Fruit fly (Drosophila melanogaster) whole organism, prepupa: ENCODE data around the gene CG5953.

Experiments
- Blimp-1 ChIP-seq: fragments of 200-800 bp; sonication (Bioruptor generic); optimal IDR thresholded peaks from 3 replicates; lab custom pipeline; 2017; ENCODE audit warnings: missing biosample characterization, missing genetic modification characterization, mild to moderate bottlenecking, moderate library complexity, missing genetic modification reagents
- CG10631 ChIP-seq: fragments of 200-800 bp; sonication (Bioruptor generic); optimal IDR thresholded peaks from 2 replicates; lab custom pipeline; 2016; ENCODE audit warnings: missing biosample characterization, missing genetic modification characterization
- CG11294 ChIP-seq: fragments of 200-800 bp; sonication (Bioruptor generic); IDR thresholded peaks from 2 replicates; pipeline ENCODE4 v1.3.6; 2022; ENCODE audit warnings: missing biosample characterization, missing genetic modification characterization
- CG11762 ChIP-seq: fragments of 200-800 bp; sonication (Bioruptor generic); optimal IDR thresholded peaks from 3 replicates; lab custom pipeline; 2016; ENCODE audit warnings: missing biosample characterization, missing genetic modification characterization; ENCODE audit not compliant: insufficient read depth
- CG15336 ChIP-seq: fragments of 200-800 bp; sonication (Bioruptor generic); IDR thresholded peaks from 2 replicates; pipeline ENCODE4 v1.3.6; 2022; ENCODE audit warnings: missing biosample characterization, missing genetic modification characterization
- CG1621 ChIP-seq: fragments of 200-800 bp; sonication (Bioruptor generic); optimal IDR thresholded peaks from 3 replicates; lab custom pipeline; 2018; ENCODE audit warnings: missing biosample characterization, mild to moderate bottlenecking, missing genetic modification characterization
- CG16779 ChIP-seq: fragments of 200-800 bp; sonication (Bioruptor generic); optimal IDR thresholded peaks from 3 replicates; lab custom pipeline; 2017; ENCODE audit warnings: missing biosample characterization, mild to moderate bottlenecking, missing genetic modification characterization
- CG3032 ChIP-seq: fragments of 200-800 bp; optimal IDR thresholded peaks from 2 replicates; lab custom pipeline; 2019; ENCODE audit warnings: missing biosample characterization, mild to moderate bottlenecking, missing genetic modification characterization, moderate library complexity
- CG31627 ChIP-seq: fragments of 200-800 bp; sonication (Bioruptor generic); optimal IDR thresholded peaks from 3 replicates; lab custom pipeline; 2016; ENCODE audit warnings: missing biosample characterization, missing genetic modification characterization
- CG32006 ChIP-seq: fragments of 200-800 bp; sonication (Bioruptor generic); optimal IDR thresholded peaks from 3 replicates; lab custom pipeline; 2017; ENCODE audit warnings: missing biosample characterization, mild to moderate bottlenecking, missing genetic modification characterization
- CG34406 ChIP-seq: fragments of 200-800 bp; sonication (Bioruptor generic); optimal IDR thresholded peaks from 3 replicates; lab custom pipeline; 2016; ENCODE audit warnings: missing biosample characterization, missing genetic modification characterization
- CG3919 ChIP-seq: fragments of 200-800 bp; sonication (Bioruptor generic); optimal IDR thresholded peaks from 3 replicates; lab custom pipeline; 2016; ENCODE audit warnings: missing biosample characterization, missing genetic modification characterization
- CG4318 ChIP-seq: fragments of 200-800 bp; sonication (Bioruptor generic); optimal IDR thresholded peaks from 3 replicates; lab custom pipeline; 2017; ENCODE audit warnings: missing biosample characterization, mild to moderate bottlenecking, missing genetic modification characterization
- CG6163 ChIP-seq: fragments of 200-800 bp; sonication (Bioruptor generic); IDR thresholded peaks from 3 replicates; pipeline ENCODE4 v1.3.6; 2022; ENCODE audit warnings: missing biosample characterization, missing genetic modification characterization
- CG6276 ChIP-seq: fragments of 200-800 bp; sonication (Bioruptor generic); optimal IDR thresholded peaks from 2 replicates; lab custom pipeline; 2017; ENCODE audit warnings: missing biosample characterization, mild to moderate bottlenecking, missing genetic modification characterization
- CG6792 ChIP-seq: fragments of 200-800 bp; sonication (Bioruptor generic); optimal IDR thresholded peaks from 3 replicates; lab custom pipeline; 2016; ENCODE audit warnings: missing biosample characterization, missing genetic modification characterization
- CG6854 ChIP-seq: fragments of 200-800 bp; sonication (Bioruptor generic); optimal IDR thresholded peaks from 2 replicates; lab custom pipeline; 2017; ENCODE audit warnings: missing biosample characterization, mild to moderate bottlenecking, missing genetic modification characterization
- CG7368 ChIP-seq: fragments of 200-800 bp; sonication (Bioruptor generic); optimal IDR thresholded peaks from 3 replicates; lab custom pipeline; 2016; ENCODE audit warnings: missing biosample characterization, missing genetic modification characterization
- CG8119 ChIP-seq: fragments of 200-800 bp; sonication (Bioruptor generic); IDR thresholded peaks from 3 replicates; pipeline ENCODE4 v1.3.6; 2022; ENCODE audit warnings: missing biosample characterization, missing genetic modification characterization
- CG8319 ChIP-seq: fragments of 200-800 bp; sonication (Bioruptor generic); optimal IDR thresholded peaks from 3 replicates; lab custom pipeline; 2016; ENCODE audit warnings: missing biosample characterization, missing genetic modification characterization
- CG8632 ChIP-seq: fragments of 200-800 bp; sonication (Bioruptor generic); optimal IDR thresholded peaks from 3 replicates; lab custom pipeline; 2016; ENCODE audit warnings: missing biosample characterization, missing genetic modification characterization
- CG9139 ChIP-seq: fragments of 200-800 bp; sonication (Bioruptor generic); optimal IDR thresholded peaks from 3 replicates; lab custom pipeline; 2017; ENCODE audit warnings: missing biosample characterization, mild to moderate bottlenecking, missing genetic modification characterization
- Eip78C ChIP-seq: fragments of 200-800 bp; sonication (Bioruptor generic); peaks from one replicate; lab custom pipeline; 2016; ENCODE audit warnings: missing biosample characterization, missing genetic modification characterization
- Ets21C ChIP-seq: fragments of 200-800 bp; sonication (Bioruptor generic); optimal IDR thresholded peaks from 3 replicates; lab custom pipeline; 2016; ENCODE audit warnings: missing biosample characterization, missing genetic modification characterization
- Gug ChIP-seq: fragments of 200-800 bp; sonication (Bioruptor generic); IDR thresholded peaks from 2 replicates; pipeline ENCODE4 v1.3.6; 2022; ENCODE audit warnings: missing biosample characterization, missing genetic modification characterization
- Hr38 ChIP-seq: sonication (Bioruptor generic); optimal IDR thresholded peaks from 2 replicates; lab custom pipeline; 2016; ENCODE audit warnings: missing biosample characterization, missing genetic modification characterization
- Hr39 ChIP-seq: fragments of 200-800 bp; sonication (Bioruptor generic); optimal IDR thresholded peaks from 2 replicates; lab custom pipeline; 2016; ENCODE audit warnings: missing biosample characterization, missing genetic modification characterization
- Hr4 ChIP-seq: fragments of 200-800 bp; sonication (Bioruptor generic); optimal IDR thresholded peaks from 3 replicates; lab custom pipeline; 2016; ENCODE audit warnings: missing biosample characterization, missing genetic modification characterization
- Lpt ChIP-seq: fragments of 200-800 bp; sonication (Bioruptor generic); optimal IDR thresholded peaks from 3 replicates; lab custom pipeline; 2016; ENCODE audit warnings: missing biosample characterization, missing genetic modification characterization
- Met ChIP-seq: fragments of 200-800 bp; sonication (Bioruptor generic); optimal IDR thresholded peaks from 3 replicates; lab custom pipeline; 2016; ENCODE audit warnings: missing biosample characterization, missing genetic modification characterization
- OdsH ChIP-seq: fragments of 200-800 bp; sonication (Bioruptor generic); optimal IDR thresholded peaks from 3 replicates; lab custom pipeline; 2016; ENCODE audit warnings: missing biosample characterization, missing genetic modification characterization
- Smox ChIP-seq: fragments of 200-800 bp; sonication (Bioruptor generic); optimal IDR thresholded peaks from 3 replicates; lab custom pipeline; 2016; ENCODE audit warnings: missing biosample characterization, missing genetic modification characterization
- Sox15 ChIP-seq: fragments of 200-800 bp; sonication (Bioruptor generic); optimal IDR thresholded peaks from 3 replicates; lab custom pipeline; 2016; ENCODE audit warnings: missing biosample characterization, missing genetic modification characterization
- cyc ChIP-seq: fragments of 200-800 bp; sonication (Bioruptor generic); optimal IDR thresholded peaks from 3 replicates; lab custom pipeline; 2016; ENCODE audit warnings: missing biosample characterization, missing genetic modification characterization
- dac ChIP-seq: fragments of 200-800 bp; sonication (Bioruptor generic); optimal IDR thresholded peaks from 2 replicates; lab custom pipeline; 2017; ENCODE audit warnings: missing biosample characterization, mild to moderate bottlenecking, missing genetic modification characterization
- dsx ChIP-seq: fragments of 200-800 bp; optimal IDR thresholded peaks from 3 replicates; lab custom pipeline; 2019; ENCODE audit warnings: missing biosample characterization, mild to moderate bottlenecking, missing genetic modification characterization, moderate library complexity; ENCODE audit not compliant: poor library complexity, severe bottlenecking
- esn ChIP-seq: fragments of 200-800 bp; sonication (Bioruptor generic); optimal IDR thresholded peaks from 2 replicates; lab custom pipeline; 2016; ENCODE audit warnings: missing biosample characterization, mild to moderate bottlenecking, missing genetic modification characterization, moderate library complexity
- fd59A ChIP-seq: fragments of 200-800 bp; sonication (Bioruptor generic); optimal IDR thresholded peaks from 2 replicates; lab custom pipeline; 2017; ENCODE audit warnings: missing biosample characterization, mild to moderate bottlenecking, missing genetic modification characterization, missing genetic modification reagents
- fd85E ChIP-seq: fragments of 200-800 bp; sonication (Bioruptor generic); optimal IDR thresholded peaks from 3 replicates; lab custom pipeline; 2016; ENCODE audit warnings: missing biosample characterization, missing genetic modification characterization
- lz ChIP-seq: fragments of 200-800 bp; sonication (Bioruptor generic); optimal IDR thresholded peaks from 3 replicates; lab custom pipeline; 2016; ENCODE audit warnings: missing biosample characterization, missing genetic modification characterization
- pdm3 ChIP-seq: fragments of 200-800 bp; sonication (Bioruptor generic); optimal IDR thresholded peaks from 3 replicates; lab custom pipeline; 2016; ENCODE audit warnings: missing biosample characterization, missing genetic modification characterization
- salr ChIP-seq, 2 experiments: fragments of 200-800 bp; sonication (Bioruptor generic); optimal IDR thresholded peaks; 3 replicates each; lab custom pipeline; 2016 to 2018; ENCODE audit warnings: missing biosample characterization in 2 of 2, missing genetic modification characterization in 2 of 2, mild to moderate bottlenecking in 1 of 2
- spab ChIP-seq: fragments of 200-800 bp; sonication (Bioruptor generic); optimal IDR thresholded peaks from 2 replicates; lab custom pipeline; 2017; ENCODE audit warnings: missing biosample characterization, mild to moderate bottlenecking, missing genetic modification characterization, missing genetic modification reagents
- ss ChIP-seq, 2 experiments: fragments of 200-800 bp; sonication (Bioruptor generic); optimal IDR thresholded peaks; 2 replicates in 1 of 2; 3 replicates in 1 of 2; lab custom pipeline; 2017 to 2018; ENCODE audit warnings: mild to moderate bottlenecking in 2 of 2, missing biosample characterization in 2 of 2, missing genetic modification characterization in 2 of 2, moderate library complexity in 1 of 2
- svp ChIP-seq: fragments of 200-800 bp; sonication (Bioruptor generic); peaks from one replicate; lab custom pipeline; 2016; ENCODE audit warnings: missing biosample characterization, missing genetic modification characterization
- topi ChIP-seq: fragments of 200-800 bp; sonication (Bioruptor generic); optimal IDR thresholded peaks from 3 replicates; lab custom pipeline; 2016; ENCODE audit warnings: missing biosample characterization, missing genetic modification characterization
- vri ChIP-seq: fragments of 200-800 bp; sonication (Bioruptor generic); optimal IDR thresholded peaks from 3 replicates; lab custom pipeline; 2016; ENCODE audit warnings: missing biosample characterization, mild to moderate bottlenecking, missing genetic modification characterization

Gene CG5953

DNA sequence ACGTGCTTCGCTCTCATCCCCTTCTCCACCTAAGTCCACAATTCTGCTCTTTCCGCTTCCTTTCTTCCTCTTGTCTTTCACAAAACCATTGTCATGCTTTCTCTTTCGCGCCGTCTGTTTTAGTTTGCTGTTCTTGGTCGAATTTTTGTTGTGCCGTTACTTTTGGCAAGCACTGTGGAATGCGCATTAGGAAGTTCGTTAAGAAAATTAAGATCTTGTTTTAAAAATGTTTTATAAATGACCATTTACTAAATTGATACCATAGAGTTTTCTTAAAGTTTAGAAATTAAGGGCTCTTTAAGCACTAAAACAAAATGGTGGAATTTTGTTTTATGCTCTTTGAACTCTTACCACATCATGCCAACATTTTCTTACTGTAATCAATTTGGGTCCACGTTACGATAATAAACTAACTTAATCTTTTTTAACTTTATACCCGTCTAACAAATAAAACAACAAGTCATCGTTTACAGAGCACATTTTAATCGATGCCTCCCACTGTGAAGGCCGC is 2.4 kb upstream of the CG5953 start (continued):
- no peak for TF ChIP-seq CG6854
- TF ChIP-seq CG8632, result peak; percentile 31
- peak; percentile 30 for TF ChIP-seq CG34406
- no peak for TF ChIP-seq fd85E (GFP tag; lab: Kevin White, UChicago)
- peak; percentile 85 for TF ChIP-seq Met (GFP tag; lab: Kevin White, UChicago)
- TF ChIP-seq CG6163 (GFP tag; lab: Robert Waterston, UW), result no peak; the same call in 1 of the 3 replicates
- no peak for TF ChIP-seq CG1621
- TF ChIP-seq CG8119 (GFP tag; lab: Robert Waterston, UW), result peak; percentile 62; the same call in 2 of the 3 replicates
- TF ChIP-seq CG10631 (GFP tag; lab: Kevin White, UChicago), result peak; percentile 46
- TF ChIP-seq CG15336 (GFP tag; lab: Robert Waterston, UW), result peak; percentile 60
- peak; percentile 78 for TF ChIP-seq lz (GFP tag; lab: Kevin White, UChicago)
- peak; percentile 46; the same call in 1 of the 2 replicates for TF ChIP-seq CG11294 (GFP tag; lab: Robert Waterston, UW)
- peak; percentile 10 for TF ChIP-seq vri (GFP tag; lab: Kevin White, UChicago)
- no peak for TF ChIP-seq CG7368 (GFP tag; lab: Kevin White, UChicago)
- TF ChIP-seq Ets21C (GFP tag; lab: Kevin White, UChicago), result peak; percentile 75

DNA sequence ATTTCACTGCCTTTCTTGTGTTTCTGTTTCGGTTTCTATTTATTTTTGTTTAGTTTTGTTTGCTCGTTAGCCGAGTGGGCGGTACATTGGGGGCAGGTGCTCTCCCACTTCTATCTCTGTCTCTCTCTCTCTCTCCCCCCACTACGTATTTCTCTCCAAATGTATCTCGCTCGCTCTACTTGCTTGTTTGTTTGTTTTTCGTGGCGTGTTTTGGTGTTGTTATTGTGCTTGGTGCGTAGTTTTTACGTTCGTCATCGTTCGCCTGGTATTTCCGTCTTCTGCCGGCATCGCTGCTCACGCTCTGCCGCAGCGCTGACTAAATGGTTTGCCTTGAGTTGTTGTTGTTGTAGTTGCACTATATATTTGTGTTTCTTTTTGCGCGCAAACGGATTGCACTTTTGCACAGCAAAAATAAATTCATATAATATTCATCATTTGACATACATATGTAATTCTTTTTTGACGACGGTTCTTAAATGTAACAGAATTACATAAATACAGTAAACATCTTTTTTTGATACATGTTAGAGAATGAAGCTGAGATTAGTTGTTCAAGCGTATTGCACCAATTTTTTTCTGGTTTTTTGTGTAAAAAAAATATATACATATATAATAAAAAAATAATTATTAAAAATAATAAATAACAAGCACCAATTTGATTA is 1.6 kb upstream of the CG5953 start:
- TF ChIP-seq Gug, result peak; percentile 19; the same call in 1 of the 2 replicates
- TF ChIP-seq Smox (GFP tag; lab: Kevin White, UChicago), result no peak
- no peak; the same call in 1 of the 2 replicates for TF ChIP-seq CG11294 (GFP tag; lab: Robert Waterston, UW)
- TF ChIP-seq Met (GFP tag; lab: Kevin White, UChicago), result peak; percentile 18
- TF ChIP-seq OdsH (GFP tag; lab: Kevin White, UChicago), result no peak
- no peak for TF ChIP-seq CG34406
- no peak for TF ChIP-seq esn (GFP tag; lab: Kevin White, UChicago)
- TF ChIP-seq CG7368 (GFP tag; lab: Kevin White, UChicago), result no peak
- peak; percentile 5 for TF ChIP-seq CG4318 (GFP tag; lab: Kevin White, UChicago)
- peak; percentile 74; the same call in 2 of the 3 replicates for TF ChIP-seq CG6163 (GFP tag; lab: Robert Waterston, UW)
- peak; percentile 15 for TF ChIP-seq Hr4 (GFP tag; lab: Kevin White, UChicago)
- TF ChIP-seq pdm3 (GFP tag; lab: Kevin White, UChicago), result no peak
- TF ChIP-seq Blimp-1, result no peak
- peak; percentile 27 for TF ChIP-seq dac (GFP tag; lab: Kevin White, UChicago)
- TF ChIP-seq CG6792 (GFP tag; lab: Kevin White, UChicago), result no peak
- no peak for TF ChIP-seq CG11762 (GFP tag; lab: Kevin White, UChicago)
- TF ChIP-seq CG6854, result no peak
- TF ChIP-seq Hr38, result no peak
- no peak for TF ChIP-seq CG3919 (GFP tag; lab: Kevin White, UChicago)
- no peak for TF ChIP-seq Sox15 (GFP tag; lab: Kevin White, UChicago)
- TF ChIP-seq Lpt (GFP tag; lab: Kevin White, UChicago), result no peak
- no peak for TF ChIP-seq cyc (GFP tag; lab: Kevin White, UChicago)
- peak; percentile 13 for TF ChIP-seq svp (GFP tag; lab: Kevin White, UChicago)
- no peak for TF ChIP-seq CG31627
- no peak for TF ChIP-seq CG8632
- TF ChIP-seq vri (GFP tag; lab: Kevin White, UChicago), result no peak
- TF ChIP-seq CG8119 (GFP tag; lab: Robert Waterston, UW), result peak; percentile 73
- no peak for TF ChIP-seq CG8319 (GFP tag; lab: Kevin White, UChicago)
- peak; percentile 34 for TF ChIP-seq CG16779 (tag; lab: Kevin White, UChicago)
- TF ChIP-seq lz (GFP tag; lab: Kevin White, UChicago), result no peak
- TF ChIP-seq spab (GFP tag; lab: Kevin White, UChicago), result peak; percentile 19
- no peak for TF ChIP-seq topi
- no peak for TF ChIP-seq fd59A (GFP tag; lab: Kevin White, UChicago)
- TF ChIP-seq salr (GFP tag; optimal IDR thresholded peaks at IDR 0.05; lab: Kevin White, UChicago), result no peak
- peak; percentile 56 for TF ChIP-seq Eip78C (GFP tag; lab: Kevin White, UChicago)
- TF ChIP-seq ss (GFP tag; optimal IDR thresholded peaks at IDR 0.05; lab: Kevin White, UChicago), result peak; percentile 52 to 60
- TF ChIP-seq CG32006 (GFP tag; lab: Kevin White, UChicago), result peak; percentile 47
- no peak for TF ChIP-seq Hr39
- TF ChIP-seq CG3032 (tag; lab: Kevin White, UChicago), result peak; percentile 18
- TF ChIP-seq CG6276, result peak; percentile 51
- TF ChIP-seq dsx (GFP tag; lab: Kevin White, UChicago), result peak; percentile 28
- TF ChIP-seq CG9139 (GFP tag; lab: Kevin White, UChicago), result peak; percentile 32
